Worm (Caenorhabditis elegans) whole organism, early embryonic: ENCODE data around the gene npr-1.

Experiments used
- aly-1 ChIP-seq: sonication (generic microtip); optimal IDR thresholded peaks from 2 replicates; lab custom pipeline; 2016; ENCODE audit warnings: missing genetic modification characterization, missing compliant biosample characterization
- ama-1 ChIP-seq: fragments of 150-350 bp; optimal IDR thresholded peaks from 2 replicates; lab custom pipeline; 2014
- ets-7 ChIP-seq: sonication (generic microtip); optimal IDR thresholded peaks from 2 replicates; lab custom pipeline; 2016; ENCODE audit warnings: missing genotype, missing genetic modification characterization, missing compliant biosample characterization
- hmbx-1 ChIP-seq: sonication (generic microtip); optimal IDR thresholded peaks from 2 replicates; lab custom pipeline; 2016; ENCODE audit warnings: mild to moderate bottlenecking, missing genetic modification characterization, missing compliant biosample characterization
- hnd-1 ChIP-seq: sonication (generic microtip); optimal IDR thresholded peaks from 2 replicates; lab custom pipeline; 2016; ENCODE audit warnings: missing genetic modification characterization, missing compliant biosample characterization
- sea-1 ChIP-seq: fragments of 200-800 bp; sonication (Bioruptor generic); conservative IDR thresholded peaks from 2 replicates; pipeline ENCODE4 v1.3.6; 2022; ENCODE audit warnings: missing genetic modification characterization, missing compliant biosample characterization
- tbx-11 ChIP-seq: fragments of 200-800 bp; sonication (Bioruptor generic); IDR thresholded peaks from 2 replicates; pipeline ENCODE4 v1.3.6; 2022; ENCODE audit warnings: missing genetic modification characterization, missing compliant biosample characterization
- tra-4 ChIP-seq: sonication (generic microtip); optimal IDR thresholded peaks from 2 replicates; lab custom pipeline; 2017; ENCODE audit warnings: missing genetic modification characterization, missing compliant biosample characterization

- TF ChIP-seq ama-1 (lab: Kevin White, UChicago), result no peak
- no peak for TF ChIP-seq hmbx-1
- TF ChIP-seq hnd-1 (tag; lab: Kevin White, UChicago), result no peak
- no peak for TF ChIP-seq sea-1
- TF ChIP-seq aly-1, result no peak
- TF ChIP-seq tra-4 (tag; lab: Kevin White, UChicago), result no peak
- no peak for TF ChIP-seq ets-7 (tag; lab: Kevin White, UChicago)
- no peak for TF ChIP-seq tbx-11 (GFP tag; lab: Robert Waterston, UW)
Observed at ce11 chrX:4732752-4733151, 37.0 kb downstream of the npr-1 start, which contains the start of gene aman-1.
